Fruit fly (Drosophila melanogaster): Measurements from ENCODE around the gene Sec3.

dm6 chr3L:17404646-17405045 is 20.4 kb downstream of the Sec3 start:
- TF ChIP-seq Abd-B (GFP tag; optimal IDR thresholded peaks at IDR 0.05) (no peak), rgr (GFP tag; optimal IDR thresholded peaks at IDR 0.05) (no peak), HLH106 (tag; optimal IDR thresholded peaks at IDR 0.05) (no peak), usp (GFP tag; optimal IDR thresholded peaks at IDR 0.05) (no peak), Dif (GFP tag; optimal IDR thresholded peaks at IDR 0.05; ENCODE audit: partially characterized antibody) (no peak), dl (GFP tag; optimal IDR thresholded peaks at IDR 0.05; ENCODE audit: insufficient read depth in 1 of 2, partially characterized antibody in 2 of 2) (no peak), psq (GFP tag; optimal IDR thresholded peaks at IDR 0.05) (no peak), Hr78 (GFP tag; optimal IDR thresholded peaks at IDR 0.05) (no peak), pan (optimal IDR thresholded peaks at IDR 0.05) (no peak), fru (GFP tag; optimal IDR thresholded peaks at IDR 0.05) (no peak), br (GFP tag; optimal IDR thresholded peaks at IDR 0.05) (no peak), h (GFP tag; optimal IDR thresholded peaks at IDR 0.05) (no peak)
